Worm (Caenorhabditis elegans): ENCODE data around the gene acl-2.

DNA sequence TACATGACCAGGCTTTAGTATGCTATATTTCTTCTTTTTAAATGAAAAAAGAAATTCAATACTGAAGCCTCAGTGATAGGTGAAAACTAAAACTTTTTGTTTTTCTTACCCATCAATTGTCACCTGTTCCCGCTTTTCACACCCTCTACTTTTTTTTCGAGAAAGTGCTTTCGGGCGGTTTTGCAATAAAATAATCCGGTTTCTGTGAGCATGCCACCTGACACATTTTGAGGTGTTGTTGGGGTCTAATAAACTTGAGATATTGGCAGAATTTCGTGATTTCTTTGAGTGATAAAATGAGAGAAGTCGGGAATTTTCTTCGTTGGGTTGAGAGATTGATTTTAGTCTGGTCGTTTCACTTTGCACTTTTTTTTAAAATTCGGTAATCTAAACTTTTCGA lies 29.1 kb upstream of the acl-2 start:
- TF ChIP-seq unc-39 (tag; optimal IDR thresholded peaks at IDR 0.05) (no peak), blmp-1 (tag; optimal IDR thresholded peaks at IDR 0.05) (no peak), pha-4 (tag; optimal IDR thresholded peaks at IDR 0.05) (no peak), nhr-237 (tag; optimal IDR thresholded peaks at IDR 0.05) (no peak), tbx-8 (GFP tag; optimal IDR thresholded peaks at IDR 0.05) (no peak)
